Fruit fly (Drosophila melanogaster) whole organism, embryonic: ENCODE measurements around the gene mahe.
A peak's percentile ranks its signal among the peaks of the same experiment; 100 is the strongest.

Experiments
- B-H2 ChIP-seq: fragments of 200-800 bp; sonication (Bioruptor generic); optimal IDR thresholded peaks from 2 replicates; lab custom pipeline; 2018; ENCODE audit warnings: missing biosample characterization, mild to moderate bottlenecking, missing genetic modification characterization
- BEAF-32 ChIP-seq: fragments of 200-800 bp; sonication (Bioruptor generic); optimal IDR thresholded peaks from 3 replicates; lab custom pipeline; 2017; ENCODE audit warnings: missing biosample characterization, missing genetic modification characterization, mild to moderate bottlenecking, moderate library complexity, missing genetic modification reagents
- CG11504 ChIP-seq: fragments of 200-800 bp; sonication (Bioruptor generic); optimal IDR thresholded peaks from 3 replicates; lab custom pipeline; 2019; ENCODE audit warnings: missing biosample characterization, mild to moderate bottlenecking, missing genetic modification characterization, moderate library complexity
- CG12219 ChIP-seq: fragments of 200-800 bp; sonication (Bioruptor generic); optimal IDR thresholded peaks from 3 replicates; lab custom pipeline; 2018; ENCODE audit warnings: missing biosample characterization, mild to moderate bottlenecking, missing genetic modification characterization
- CG12659 ChIP-seq: fragments of 200-800 bp; sonication (Bioruptor generic); optimal IDR thresholded peaks from 3 replicates; lab custom pipeline; 2017; ENCODE audit warnings: mild to moderate bottlenecking, missing biosample characterization, missing genetic modification reagents, missing genetic modification characterization
- CG13123 ChIP-seq: fragments of 200-800 bp; sonication (Bioruptor generic); optimal IDR thresholded peaks from 2 replicates; lab custom pipeline; 2016; ENCODE audit warnings: missing biosample characterization, missing genetic modification characterization
- CG14710 ChIP-seq: fragments of 200-800 bp; sonication (Bioruptor generic); optimal IDR thresholded peaks from 3 replicates; lab custom pipeline; 2019; ENCODE audit warnings: missing biosample characterization, mild to moderate bottlenecking, missing genetic modification characterization, moderate library complexity
- CG1647 ChIP-seq: fragments of 200-800 bp; sonication (Bioruptor generic); optimal IDR thresholded peaks from 3 replicates; lab custom pipeline; 2016; ENCODE audit warnings: missing biosample characterization, missing genetic modification characterization
- CG17186 ChIP-seq: fragments of 200-800 bp; sonication (Bioruptor generic); optimal IDR thresholded peaks from 3 replicates; lab custom pipeline; 2017; ENCODE audit warnings: missing biosample characterization, missing genetic modification reagents, missing genetic modification characterization
- CG2202 ChIP-seq: fragments of 200-800 bp; sonication (Bioruptor generic); optimal IDR thresholded peaks from 2 replicates; lab custom pipeline; 2018; ENCODE audit warnings: missing biosample characterization, mild to moderate bottlenecking, missing genetic modification characterization
- CG30431 ChIP-seq: fragments of 200-800 bp; sonication (Bioruptor generic); optimal IDR thresholded peaks from 2 replicates; lab custom pipeline; 2017; ENCODE audit warnings: missing biosample characterization, missing genetic modification characterization
- CG31224 ChIP-seq: fragments of 200-800 bp; sonication (Bioruptor generic); IDR thresholded peaks from 2 replicates; pipeline ENCODE4 v1.3.6; 2022; ENCODE audit warnings: missing biosample characterization, missing genetic modification characterization
- CG34376 ChIP-seq: fragments of 200-800 bp; sonication (Bioruptor generic); optimal IDR thresholded peaks from 2 replicates; lab custom pipeline; 2018; ENCODE audit warnings: missing biosample characterization, mild to moderate bottlenecking, missing genetic modification characterization
- CG3847 ChIP-seq: fragments of 200-800 bp; sonication (Bioruptor generic); IDR thresholded peaks from 2 replicates; pipeline ENCODE4 v1.3.6; 2022; ENCODE audit warnings: missing biosample characterization, missing genetic modification characterization
- CG4730 ChIP-seq: fragments of 200-800 bp; sonication (Bioruptor generic); IDR thresholded peaks from 2 replicates; pipeline ENCODE4 v1.3.6; 2022; ENCODE audit warnings: missing biosample characterization, missing genetic modification characterization
- CG6689 ChIP-seq: fragments of 200-800 bp; sonication (Bioruptor generic); IDR thresholded peaks from 2 replicates; pipeline ENCODE4 v1.3.6; 2022; ENCODE audit warnings: missing biosample characterization, missing genetic modification characterization
- CG6765 ChIP-seq: fragments of 200-800 bp; sonication (Bioruptor generic); optimal IDR thresholded peaks from 3 replicates; lab custom pipeline; 2017; ENCODE audit warnings: missing biosample characterization, mild to moderate bottlenecking, missing genetic modification characterization
- CG8944 ChIP-seq: fragments of 200-800 bp; sonication (Bioruptor generic); optimal IDR thresholded peaks from 3 replicates; lab custom pipeline; 2016; ENCODE audit warnings: missing biosample characterization, missing genetic modification characterization
- CG9876 ChIP-seq: fragments of 200-800 bp; sonication (Bioruptor generic); optimal IDR thresholded peaks from 2 replicates; lab custom pipeline; 2016; ENCODE audit warnings: missing biosample characterization, missing genetic modification characterization
- CkIIα-i1 ChIP-seq: fragments of 200-800 bp; sonication (Bioruptor generic); IDR thresholded peaks from 2 replicates; pipeline ENCODE4 v1.3.6; 2022; ENCODE audit warnings: missing biosample characterization, missing genetic modification characterization
- Dip3 ChIP-seq: fragments of 200-800 bp; sonication (Bioruptor generic); optimal IDR thresholded peaks from 3 replicates; lab custom pipeline; 2016; ENCODE audit warnings: missing biosample characterization, missing genetic modification characterization
- Dp ChIP-seq: fragments of 200-800 bp; sonication (Bioruptor generic); optimal IDR thresholded peaks from 2 replicates; lab custom pipeline; 2018; ENCODE audit warnings: missing biosample characterization, mild to moderate bottlenecking, missing genetic modification characterization, moderate library complexity
- H15 ChIP-seq: fragments of 200-800 bp; sonication (Bioruptor generic); IDR thresholded peaks from 3 replicates; pipeline ENCODE4 v1.3.6; 2022; ENCODE audit warnings: missing biosample characterization, missing genetic modification characterization
- HmgZ ChIP-seq: fragments of 200-800 bp; sonication (Bioruptor generic); optimal IDR thresholded peaks from 2 replicates; lab custom pipeline; 2018; ENCODE audit warnings: missing biosample characterization, mild to moderate bottlenecking, missing genetic modification characterization
- Hmx ChIP-seq: fragments of 200-800 bp; sonication (Bioruptor generic); optimal IDR thresholded peaks from 2 replicates; lab custom pipeline; 2016; ENCODE audit warnings: missing biosample characterization, missing genetic modification characterization
- Kr ChIP-seq: fragments of 200-800 bp; sonication (Bioruptor generic); optimal IDR thresholded peaks from 2 replicates; lab custom pipeline; 2017; ENCODE audit warnings: missing biosample characterization, mild to moderate bottlenecking, missing genetic modification characterization
- MESR4 ChIP-seq: fragments of 200-800 bp; sonication (Bioruptor generic); optimal IDR thresholded peaks from 2 replicates; lab custom pipeline; 2018; ENCODE audit warnings: missing biosample characterization, mild to moderate bottlenecking, missing genetic modification characterization, moderate library complexity
- Pdp1 ChIP-seq, 2 experiments: fragments of 200-800 bp; sonication (Bioruptor generic); optimal IDR thresholded peaks; 3 replicates each; lab custom pipeline; 2016; ENCODE audit warnings: missing biosample characterization in 2 of 2, missing genetic modification characterization in 2 of 2, mild to moderate bottlenecking in 1 of 2, moderate library complexity in 1 of 2
- Scr ChIP-seq: fragments of 200-800 bp; sonication (Bioruptor generic); IDR thresholded peaks from 2 replicates; pipeline ENCODE4 v1.3.6; 2022; ENCODE audit warnings: missing biosample characterization, missing genetic modification characterization; ENCODE audit not compliant: partially characterized antibody
- Sin3A ChIP-seq: fragments of >200 bp; optimal IDR thresholded peaks from 2 replicates; lab custom pipeline; 2018
- Sry-β ChIP-seq: fragments of 200-800 bp; sonication (Bioruptor generic); optimal IDR thresholded peaks from 2 replicates; lab custom pipeline; 2018; ENCODE audit warnings: missing biosample characterization, mild to moderate bottlenecking, missing genetic modification characterization, moderate library complexity
- Tbp ChIP-seq: fragments of >200 bp; optimal IDR thresholded peaks from 2 replicates; lab custom pipeline; 2018; ENCODE audit warnings: missing biosample characterization, missing genetic modification characterization
- YL-1 ChIP-seq: fragments of 200-800 bp; sonication (Bioruptor generic); optimal IDR thresholded peaks from 3 replicates; lab custom pipeline; 2017; ENCODE audit warnings: missing biosample characterization, mild to moderate bottlenecking, missing genetic modification characterization
- cg ChIP-seq: fragments of 200-800 bp; sonication (Bioruptor generic); optimal IDR thresholded peaks from 3 replicates; lab custom pipeline; 2019; ENCODE audit warnings: missing biosample characterization, mild to moderate bottlenecking, missing genetic modification characterization, moderate library complexity
- corto ChIP-seq: fragments of 200-800 bp; sonication (Bioruptor generic); optimal IDR thresholded peaks from 2 replicates; lab custom pipeline; 2016; ENCODE audit warnings: missing biosample characterization, mild to moderate bottlenecking, missing genetic modification characterization, moderate library complexity
- crol ChIP-seq: fragments of 200-800 bp; sonication (Bioruptor generic); IDR thresholded peaks from 2 replicates; pipeline ENCODE4 v1.3.6; 2022; ENCODE audit warnings: missing biosample characterization, missing genetic modification characterization
- crp ChIP-seq, 2 experiments: fragments of 200-800 bp; sonication (Bioruptor generic); optimal IDR thresholded peaks; 2 replicates in 1 of 2; 3 replicates in 1 of 2; lab custom pipeline; 2017; ENCODE audit warnings: missing biosample characterization in 2 of 2, missing genetic modification characterization in 2 of 2, mild to moderate bottlenecking in 1 of 2, moderate library complexity in 1 of 2
- dmrt99B ChIP-seq: fragments of 200-800 bp; sonication (Bioruptor generic); optimal IDR thresholded peaks from 2 replicates; lab custom pipeline; 2018; ENCODE audit warnings: missing biosample characterization, mild to moderate bottlenecking, missing genetic modification characterization, moderate library complexity
- gfzf ChIP-seq: fragments of 200-800 bp; sonication (Bioruptor generic); optimal IDR thresholded peaks from 2 replicates; lab custom pipeline; 2016; ENCODE audit warnings: missing biosample characterization, mild to moderate bottlenecking, missing genetic modification characterization, moderate library complexity
- hb ChIP-seq: fragments of 200-800 bp; sonication (Bioruptor generic); IDR thresholded peaks from 3 replicates; pipeline ENCODE4 v1.3.6; 2022; ENCODE audit warnings: missing biosample characterization, missing genetic modification characterization; ENCODE audit not compliant: partially characterized antibody
- mirr ChIP-seq: fragments of 200-800 bp; sonication (Bioruptor generic); optimal IDR thresholded peaks from 3 replicates; lab custom pipeline; 2018; ENCODE audit warnings: missing biosample characterization, mild to moderate bottlenecking, missing genetic modification characterization
- mld ChIP-seq: fragments of 200-800 bp; sonication (Bioruptor generic); IDR thresholded peaks from 3 replicates; pipeline ENCODE4 v1.3.6; 2022; ENCODE audit warnings: missing biosample characterization, missing genetic modification characterization; ENCODE audit not compliant: partially characterized antibody
- p53 ChIP-seq: fragments of 200-800 bp; sonication (Bioruptor generic); optimal IDR thresholded peaks from 2 replicates; lab custom pipeline; 2016; ENCODE audit warnings: missing biosample characterization, missing genetic modification characterization
- pb ChIP-seq: fragments of 200-800 bp; sonication (Bioruptor generic); optimal IDR thresholded peaks from 3 replicates; lab custom pipeline; 2016; ENCODE audit warnings: missing biosample characterization, missing genetic modification characterization
- sisA ChIP-seq: fragments of 200-800 bp; sonication (Bioruptor generic); IDR thresholded peaks from 2 replicates; pipeline ENCODE4 v1.3.6; 2022; ENCODE audit warnings: missing biosample characterization, missing genetic modification characterization
- sob ChIP-seq: fragments of 200-800 bp; sonication (Bioruptor generic); IDR thresholded peaks from 2 replicates; pipeline ENCODE4 v1.3.6; 2022; ENCODE audit warnings: missing biosample characterization, missing genetic modification characterization
- trem ChIP-seq: fragments of 200-800 bp; optimal IDR thresholded peaks from 3 replicates; lab custom pipeline; 2019; ENCODE audit warnings: missing biosample characterization, mild to moderate bottlenecking, missing genetic modification characterization, moderate library complexity
- usp ChIP-seq: fragments of >200 bp; optimal IDR thresholded peaks from 2 replicates; lab custom pipeline; 2017; ENCODE audit warnings: missing biosample characterization, missing genetic modification characterization
- vnd ChIP-seq: fragments of 200-800 bp; sonication (Bioruptor generic); IDR thresholded peaks from 3 replicates; pipeline ENCODE4 v1.3.6; 2022; ENCODE audit warnings: missing biosample characterization, missing genetic modification characterization; ENCODE audit not compliant: partially characterized antibody

mahe gene

DNA sequence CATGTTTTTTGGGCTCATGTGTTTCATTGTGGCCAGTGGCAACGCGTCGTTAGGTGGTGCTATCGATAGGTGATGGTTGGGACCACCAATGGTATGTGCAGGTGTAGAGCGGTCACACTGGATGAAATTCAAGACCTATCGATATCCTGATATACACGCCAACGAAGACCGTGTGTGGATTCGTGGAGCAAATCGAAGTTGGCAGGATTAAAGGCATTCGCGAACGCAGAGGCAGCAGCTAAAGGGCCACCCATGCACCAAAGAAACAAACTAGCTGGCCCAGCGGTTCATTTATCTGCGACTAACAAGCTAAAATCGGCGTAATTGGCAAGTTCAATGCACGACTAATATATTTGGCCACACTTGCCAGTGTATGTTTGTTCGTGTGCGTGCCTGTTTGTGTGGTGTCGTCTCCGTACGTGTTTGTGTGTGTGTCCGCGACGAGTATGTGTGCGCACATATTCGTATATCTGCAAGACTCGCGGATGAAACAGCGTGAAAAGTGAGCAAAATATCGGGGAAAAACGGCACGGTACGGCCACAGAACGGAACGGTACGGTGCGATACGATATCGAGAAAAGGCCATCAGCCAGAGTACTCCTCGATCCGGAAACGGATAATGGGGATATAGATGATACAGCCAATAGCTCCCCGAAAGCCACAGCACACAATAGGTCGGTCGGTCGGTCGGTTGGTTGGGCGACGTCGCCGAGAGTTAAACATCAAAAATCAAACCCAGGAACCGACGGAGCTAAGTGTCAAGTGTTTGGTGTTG, 4.8 kb upstream of the mahe start, which contains the start of gene Ubr3 (continued):
- TF ChIP-seq Tbp (GFP tag; lab: Kevin White, UChicago), result no peak
- TF ChIP-seq dmrt99B, result no peak
- TF ChIP-seq CG3847, result peak; percentile 32
- TF ChIP-seq H15 (GFP tag; lab: Robert Waterston, UW), result no peak
- peak; percentile 2 for TF ChIP-seq B-H2 (GFP tag; lab: Kevin White, UChicago)
- peak; percentile 72 for TF ChIP-seq MESR4 (GFP tag; lab: Kevin White, UChicago)
- no peak for TF ChIP-seq CG31224 (GFP tag; lab: Robert Waterston, UW)
- peak; percentile 95 for TF ChIP-seq cg (GFP tag; lab: Kevin White, UChicago)
- no peak for TF ChIP-seq crol (GFP tag; lab: Robert Waterston, UW)
- peak; percentile 55 for TF ChIP-seq CG34376 (GFP tag; lab: Kevin White, UChicago)
- peak; percentile 26 for TF ChIP-seq CG6765
- TF ChIP-seq BEAF-32 (GFP tag; lab: Kevin White, UChicago), result peak; percentile 87
- peak; percentile 73 for TF ChIP-seq vnd
- peak; percentile 56 for TF ChIP-seq trem
- peak; percentile 49 for TF ChIP-seq HmgZ (tag; lab: Kevin White, UChicago)
- peak; percentile 70 for TF ChIP-seq YL-1
- peak in 1 of 2 experiments; percentile 19 for TF ChIP-seq Pdp1 (GFP tag; optimal IDR thresholded peaks at IDR 0.05; lab: Kevin White, UChicago)
- no peak for TF ChIP-seq corto
- peak in 1 of 2 experiments; percentile 65 for TF ChIP-seq crp (GFP tag; optimal IDR thresholded peaks at IDR 0.05; lab: Kevin White, UChicago)
- no peak for TF ChIP-seq CkIIα-i1 (GFP tag; lab: Robert Waterston, UW)
- peak; percentile 7 for TF ChIP-seq CG11504 (tag; lab: Kevin White, UChicago)
- no peak for TF ChIP-seq Dip3
- no peak for TF ChIP-seq CG4730
- TF ChIP-seq CG30431 (GFP tag; lab: Kevin White, UChicago), result no peak
- TF ChIP-seq Scr, result peak; percentile 78
- peak; percentile 69 for TF ChIP-seq gfzf (GFP tag; lab: Kevin White, UChicago)
- TF ChIP-seq CG12659 (GFP tag; lab: Kevin White, UChicago), result peak; percentile 69
- TF ChIP-seq Hmx (GFP tag; lab: Kevin White, UChicago), result no peak
- TF ChIP-seq CG13123, result no peak
- no peak for TF ChIP-seq sob (GFP tag; lab: Robert Waterston, UW)
- peak; percentile 27 for TF ChIP-seq p53 (GFP tag; lab: Kevin White, UChicago)
- TF ChIP-seq Sin3A, result peak; percentile 91
- peak; percentile 52 for TF ChIP-seq CG14710 (tag; lab: Kevin White, UChicago)
- TF ChIP-seq CG8944, result no peak
- peak; percentile 41 for TF ChIP-seq CG17186 (GFP tag; lab: Kevin White, UChicago)
- TF ChIP-seq mirr (GFP tag; lab: Kevin White, UChicago), result no peak
- TF ChIP-seq usp, result no peak
- TF ChIP-seq Sry-β (GFP tag; lab: Kevin White, UChicago), result no peak
- no peak for TF ChIP-seq CG2202 (tag; lab: Kevin White, UChicago)
- TF ChIP-seq CG6689, result no peak
- peak; percentile 21 for TF ChIP-seq CG9876 (GFP tag; lab: Kevin White, UChicago)
- peak; percentile 63; the same call in 2 of the 3 replicates for TF ChIP-seq mld (GFP tag; lab: Robert Waterston, UW)
- no peak for TF ChIP-seq CG12219 (GFP tag; lab: Kevin White, UChicago)
- peak; percentile 8 for TF ChIP-seq Dp (GFP tag; lab: Kevin White, UChicago)
- no peak for TF ChIP-seq pb
- no peak for TF ChIP-seq CG1647 (GFP tag; lab: Kevin White, UChicago)
- TF ChIP-seq hb (GFP tag; lab: Robert Waterston, UW), result peak; percentile 76
- TF ChIP-seq Kr (GFP tag; lab: Kevin White, UChicago), result no peak
- TF ChIP-seq sisA (GFP tag; lab: Robert Waterston, UW), result no peak
